Fruit fly (Drosophila melanogaster) whole organism, embryonic: ENCODE results near the gene CG14079.
A peak's percentile ranks its signal among the peaks of the same experiment; 100 is the strongest.

Experiments
- Aef1 ChIP-seq: fragments of 200-800 bp; sonication (Bioruptor generic); IDR thresholded peaks from 3 replicates; pipeline ENCODE4 v1.3.6; 2022; ENCODE audit warnings: missing biosample characterization, missing genetic modification characterization
- B-H1 ChIP-seq: fragments of 200-800 bp; sonication (Bioruptor generic); IDR thresholded peaks from 3 replicates; pipeline ENCODE4 v1.3.6; 2022; ENCODE audit warnings: missing biosample characterization, missing genetic modification characterization
- BEAF-32 ChIP-seq: fragments of 200-800 bp; sonication (Bioruptor generic); optimal IDR thresholded peaks from 3 replicates; lab custom pipeline; 2017; ENCODE audit warnings: missing biosample characterization, missing genetic modification characterization, mild to moderate bottlenecking, moderate library complexity, missing genetic modification reagents
- CG10209 ChIP-seq: fragments of 200-800 bp; sonication (Bioruptor generic); optimal IDR thresholded peaks from 3 replicates; lab custom pipeline; 2017; ENCODE audit warnings: missing biosample characterization, mild to moderate bottlenecking, missing genetic modification characterization, missing genetic modification reagents
- CG10321 ChIP-seq: fragments of 200-800 bp; sonication (Bioruptor generic); IDR thresholded peaks from 2 replicates; pipeline ENCODE4 v1.3.6; 2022; ENCODE audit warnings: missing biosample characterization, missing genetic modification characterization
- CG10543 ChIP-seq: fragments of 200-800 bp; sonication (Bioruptor generic); optimal IDR thresholded peaks from 3 replicates; lab custom pipeline; 2017; ENCODE audit warnings: missing biosample characterization, mild to moderate bottlenecking, missing genetic modification characterization, moderate library complexity
- CG11560 ChIP-seq: fragments of 200-800 bp; sonication (Bioruptor generic); IDR thresholded peaks from 3 replicates; pipeline ENCODE4 v1.3.6; 2022; ENCODE audit warnings: missing biosample characterization, missing genetic modification characterization
- CG12299 ChIP-seq: fragments of 200-800 bp; sonication (Bioruptor generic); optimal IDR thresholded peaks from 2 replicates; lab custom pipeline; 2018; ENCODE audit warnings: missing biosample characterization, mild to moderate bottlenecking, missing genetic modification characterization
- CG12942 ChIP-seq: fragments of 200-800 bp; sonication (Bioruptor generic); optimal IDR thresholded peaks from 3 replicates; lab custom pipeline; 2016; ENCODE audit warnings: missing biosample characterization, missing genetic modification characterization
- CG14014 ChIP-seq: fragments of 200-800 bp; sonication (Bioruptor generic); IDR thresholded peaks from 2 replicates; pipeline ENCODE4 v1.3.6; 2022; ENCODE audit warnings: missing biosample characterization, missing genetic modification characterization
- CG14050 ChIP-seq: fragments of 200-800 bp; sonication (Bioruptor generic); IDR thresholded peaks from 3 replicates; pipeline ENCODE4 v1.3.6; 2022; ENCODE audit warnings: missing biosample characterization, missing genetic modification characterization
- CG1602 ChIP-seq: fragments of 200-800 bp; sonication (Bioruptor generic); optimal IDR thresholded peaks from 3 replicates; lab custom pipeline; 2016; ENCODE audit warnings: missing biosample characterization, missing genetic modification characterization
- CG16863 ChIP-seq: fragments of 200-800 bp; sonication (Bioruptor generic); optimal IDR thresholded peaks from 3 replicates; lab custom pipeline; 2016; ENCODE audit warnings: missing biosample characterization, missing genetic modification characterization
- CG17328 ChIP-seq: fragments of 200-800 bp; sonication (Bioruptor generic); IDR thresholded peaks from 2 replicates; pipeline ENCODE4 v1.3.6; 2022; ENCODE audit warnings: missing biosample characterization, missing genetic modification characterization
- CG2129 ChIP-seq: fragments of 200-800 bp; sonication (Bioruptor generic); IDR thresholded peaks from 2 replicates; pipeline ENCODE4 v1.3.6; 2022; ENCODE audit warnings: missing biosample characterization, missing genetic modification characterization; ENCODE audit not compliant: partially characterized antibody
- CG2889 ChIP-seq: fragments of 200-800 bp; sonication (Bioruptor generic); IDR thresholded peaks from 3 replicates; pipeline ENCODE4 v1.3.6; 2022; ENCODE audit warnings: missing biosample characterization, missing genetic modification characterization
- CG31388 ChIP-seq: fragments of 200-800 bp; sonication (Bioruptor generic); optimal IDR thresholded peaks from 2 replicates; lab custom pipeline; 2016; ENCODE audit warnings: missing biosample characterization, missing genetic modification characterization
- CG3726 ChIP-seq: fragments of 200-800 bp; sonication (Bioruptor generic); IDR thresholded peaks from 3 replicates; pipeline ENCODE4, ENCODE4 v1.3.6; 2022; ENCODE audit warnings: missing biosample characterization, missing genetic modification characterization
- CG4404 ChIP-seq: fragments of 200-800 bp; sonication (Bioruptor generic); IDR thresholded peaks from 2 replicates; pipeline ENCODE4 v1.3.6; 2022; ENCODE audit warnings: missing biosample characterization, missing genetic modification characterization
- CG6765 ChIP-seq: fragments of 200-800 bp; sonication (Bioruptor generic); optimal IDR thresholded peaks from 3 replicates; lab custom pipeline; 2017; ENCODE audit warnings: missing biosample characterization, mild to moderate bottlenecking, missing genetic modification characterization
- CG8924 ChIP-seq: fragments of 200-800 bp; optimal IDR thresholded peaks from 3 replicates; lab custom pipeline; 2019; ENCODE audit warnings: missing biosample characterization, mild to moderate bottlenecking, missing genetic modification characterization, moderate library complexity
- CHES-1-like ChIP-seq: fragments of 200-800 bp; sonication (Bioruptor generic); optimal IDR thresholded peaks from 2 replicates; lab custom pipeline; 2016; ENCODE audit warnings: missing biosample characterization, missing genetic modification characterization
- Chrac-16 ChIP-seq: fragments of 200-800 bp; sonication (Bioruptor generic); optimal IDR thresholded peaks from 3 replicates; lab custom pipeline; 2016; ENCODE audit warnings: missing biosample characterization, missing genetic modification characterization
- D ChIP-seq, 2 experiments: fragments of 200-800 bp in 1 of 2; fragments of >200 bp in 1 of 2; sonication (Bioruptor generic) in 1 of 2; optimal IDR thresholded peaks; 2 replicates in 1 of 2; 3 replicates in 1 of 2; lab custom pipeline; 2017; ENCODE audit warnings: mild to moderate bottlenecking in 1 of 2, missing biosample characterization in 1 of 2, missing genetic modification characterization in 1 of 2, missing genetic modification reagents in 1 of 2
- Dad ChIP-seq: fragments of 200-800 bp; sonication (Bioruptor generic); optimal IDR thresholded peaks from 3 replicates; lab custom pipeline; 2016; ENCODE audit warnings: missing biosample characterization, missing genetic modification characterization
- Dbx ChIP-seq: fragments of 200-800 bp; sonication (Bioruptor generic); IDR thresholded peaks from 3 replicates; pipeline ENCODE4 v1.3.6; 2022; ENCODE audit warnings: missing biosample characterization, missing genetic modification characterization
- Gsc ChIP-seq: fragments of 200-800 bp; sonication (Bioruptor generic); IDR thresholded peaks from 2 replicates; pipeline ENCODE4 v1.3.6; 2022; ENCODE audit warnings: missing biosample characterization, missing genetic modification characterization
- MBD-R2 ChIP-seq: fragments of 200-800 bp; sonication (Bioruptor generic); IDR thresholded peaks from 2 replicates; pipeline ENCODE4 v1.3.6; 2022; ENCODE audit warnings: missing biosample characterization, missing genetic modification characterization
- Mrtf ChIP-seq: fragments of 200-800 bp; sonication (Bioruptor generic); IDR thresholded peaks from 3 replicates; pipeline ENCODE4 v1.3.6; 2022; ENCODE audit warnings: missing biosample characterization, missing genetic modification characterization
- NC2β ChIP-seq: fragments of 200-800 bp; sonication (Bioruptor generic); optimal IDR thresholded peaks from 2 replicates; lab custom pipeline; 2016; ENCODE audit warnings: missing biosample characterization, missing genetic modification characterization
- NFAT ChIP-seq: fragments of 200-800 bp; sonication (Bioruptor generic); IDR thresholded peaks from 2 replicates; pipeline ENCODE4 v1.3.6; 2022; ENCODE audit warnings: missing biosample characterization, missing genetic modification characterization
- Oli ChIP-seq: fragments of 200-800 bp; sonication (Bioruptor generic); optimal IDR thresholded peaks from 2 replicates; lab custom pipeline; 2018; ENCODE audit warnings: missing biosample characterization, mild to moderate bottlenecking, missing genetic modification characterization, moderate library complexity
- Rfx ChIP-seq: fragments of 200-800 bp; sonication (Bioruptor generic); IDR thresholded peaks from 2 replicates; pipeline ENCODE4 v1.3.6; 2022; ENCODE audit warnings: missing biosample characterization, missing genetic modification characterization
- Stat92E ChIP-seq, 3 experiments: fragments of >200 bp in 2 of 3; fragments of 200-800 bp in 1 of 3; sonication (Bioruptor generic) in 1 of 3; optimal IDR thresholded peaks; 2 replicates each; lab custom pipeline; 2017 to 2019; ENCODE audit warnings: missing biosample characterization in 3 of 3, missing genetic modification characterization in 3 of 3, mild to moderate bottlenecking in 1 of 3, moderate library complexity in 1 of 3
- TFAM ChIP-seq: fragments of 200-800 bp; sonication (Bioruptor generic); optimal IDR thresholded peaks from 2 replicates; lab custom pipeline; 2017; ENCODE audit warnings: missing biosample characterization, missing genetic modification characterization, inconsistent platforms
- al ChIP-seq: fragments of 200-800 bp; sonication (Bioruptor generic); IDR thresholded peaks from 2 replicates; pipeline ENCODE4 v1.3.6; 2022; ENCODE audit warnings: missing biosample characterization, missing genetic modification characterization
- bowl ChIP-seq: fragments of 200-800 bp; sonication (Bioruptor generic); IDR thresholded peaks from 2 replicates; pipeline ENCODE4 v1.3.6; 2022; ENCODE audit warnings: missing biosample characterization, missing genetic modification characterization
- croc ChIP-seq: fragments of 200-800 bp; sonication (Bioruptor generic); conservative IDR thresholded peaks from 3 replicates; pipeline ENCODE4 v1.3.6; 2022; ENCODE audit warnings: missing biosample characterization, missing genetic modification characterization
- danr ChIP-seq: fragments of 200-800 bp; sonication (Bioruptor generic); IDR thresholded peaks from 2 replicates; pipeline ENCODE4 v1.3.6; 2022; ENCODE audit warnings: missing biosample characterization, missing genetic modification characterization
- emc ChIP-seq: fragments of 200-800 bp; sonication (Bioruptor generic); optimal IDR thresholded peaks from 2 replicates; lab custom pipeline; 2016; ENCODE audit warnings: missing biosample characterization, missing genetic modification characterization
- en ChIP-seq: fragments of 200-800 bp; sonication (Bioruptor generic); optimal IDR thresholded peaks from 2 replicates; lab custom pipeline; 2016; ENCODE audit warnings: missing biosample characterization, missing genetic modification characterization
- jing ChIP-seq: fragments of 200-800 bp; sonication (Bioruptor generic); optimal IDR thresholded peaks from 2 replicates; lab custom pipeline; 2018; ENCODE audit warnings: missing biosample characterization, mild to moderate bottlenecking, missing genetic modification characterization
- lmd ChIP-seq: fragments of 200-800 bp; sonication (Bioruptor generic); IDR thresholded peaks from 2 replicates; pipeline ENCODE4 v1.3.6; 2022; ENCODE audit warnings: missing biosample characterization, missing genetic modification characterization
- prd ChIP-seq, 3 experiments: fragments of >200 bp in 2 of 3; fragments of 200-800 bp in 1 of 3; sonication (Bioruptor generic) in 1 of 3; optimal IDR thresholded peaks in 2 of 3; IDR thresholded peaks in 1 of 3; 2 replicates in 2 of 3; 3 replicates in 1 of 3; pipeline versions ENCODE4 v1.3.6 to Lab custom; 2017 to 2022; ENCODE audit warnings: missing biosample characterization in 1 of 3, missing genetic modification characterization in 1 of 3
- rib ChIP-seq: fragments of 200-800 bp; sonication (Bioruptor generic); IDR thresholded peaks from 2 replicates; pipeline ENCODE4 v1.3.6; 2022; ENCODE audit warnings: missing biosample characterization, missing genetic modification characterization
- run ChIP-seq: fragments of 200-800 bp; sonication (Bioruptor generic); optimal IDR thresholded peaks from 3 replicates; lab custom pipeline; 2018; ENCODE audit warnings: missing biosample characterization, mild to moderate bottlenecking, missing genetic modification characterization
- sens-2 ChIP-seq: fragments of 200-800 bp; sonication (Bioruptor generic); IDR thresholded peaks from 2 replicates; pipeline ENCODE4 v1.3.6; 2022; ENCODE audit warnings: missing biosample characterization, missing genetic modification characterization
- sob ChIP-seq: fragments of 200-800 bp; sonication (Bioruptor generic); IDR thresholded peaks from 2 replicates; pipeline ENCODE4 v1.3.6; 2022; ENCODE audit warnings: missing biosample characterization, missing genetic modification characterization
- zfh2 ChIP-seq: fragments of 200-800 bp; sonication (Bioruptor generic); optimal IDR thresholded peaks from 2 replicates; lab custom pipeline; 2016; ENCODE audit warnings: missing biosample characterization, missing genetic modification characterization

The CG14079 gene

DNA sequence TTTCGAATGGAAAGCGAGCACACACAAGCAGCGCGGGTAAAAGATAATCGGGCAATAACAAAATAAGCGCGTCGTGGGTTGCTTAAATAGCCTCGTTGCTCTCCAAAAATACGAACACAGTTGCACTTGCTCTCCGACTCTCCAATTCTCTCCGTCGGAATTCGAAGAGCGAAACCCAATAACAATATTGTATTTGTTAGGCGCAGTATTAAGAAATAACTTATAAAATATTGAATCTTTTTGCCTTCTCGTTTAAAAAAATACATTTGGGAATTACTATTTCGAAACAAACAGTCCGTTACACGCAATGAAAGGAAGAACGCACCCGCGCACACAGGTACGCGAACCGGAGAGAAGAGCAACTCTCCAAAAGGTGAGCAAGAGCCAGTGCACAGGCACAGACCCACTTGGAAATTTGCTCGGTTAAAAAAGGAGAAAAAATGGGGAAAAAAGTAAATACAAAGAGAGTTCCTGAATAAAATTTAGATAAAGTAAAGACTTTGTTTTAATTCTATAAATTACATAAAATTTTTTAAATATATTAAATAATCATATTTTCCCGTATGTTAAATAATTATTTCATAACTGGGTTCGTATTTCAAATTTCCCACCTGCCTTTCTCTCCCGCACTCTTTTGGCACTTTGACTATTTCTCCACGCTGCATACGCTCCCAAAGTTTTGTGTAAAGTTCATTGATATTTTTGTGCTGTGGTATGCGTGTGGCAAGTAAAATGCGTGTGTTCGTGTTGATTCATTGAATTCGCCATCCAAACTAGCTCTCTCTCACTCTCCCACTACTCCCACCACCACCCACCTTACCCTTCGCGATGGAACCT lies 11.2 kb upstream of the CG14079 start, which contains the start of gene Mkp3 (continued):
- TF ChIP-seq bowl (peak; percentile 61), BEAF-32 (no peak), CG2129 (GFP tag; lab: Robert Waterston, UW) (no peak), NC2β (GFP tag; lab: Kevin White, UChicago) (no peak), CG3726 (GFP tag; lab: Robert Waterston, UW) (peak; percentile 80; the same call in 1 of the 3 replicates), Rfx (peak; percentile 92), CG10209 (GFP tag; lab: Kevin White, UChicago) (peak; percentile 87), B-H1 (GFP tag; lab: Robert Waterston, UW) (peak; percentile 79; the same call in 2 of the 3 replicates), CG1602 (GFP tag; lab: Kevin White, UChicago) (peak; percentile 77), CG17328 (GFP tag; lab: Robert Waterston, UW) (peak; percentile 80), run (tag; lab: Kevin White, UChicago) (peak; percentile 83), Stat92E (GFP tag; optimal IDR thresholded peaks at IDR 0.05; lab: Kevin White, UChicago) (no peak), CG12942 (GFP tag; lab: Kevin White, UChicago) (peak; percentile 67), Gsc (GFP tag; lab: Robert Waterston, UW) (no peak), MBD-R2 (GFP tag; lab: Robert Waterston, UW) (peak; percentile 62), lmd (GFP tag; lab: Robert Waterston, UW) (peak; percentile 89), sens-2 (GFP tag; lab: Robert Waterston, UW) (no peak), CG10321 (peak; percentile 62; the same call in 1 of the 2 replicates), Mrtf (GFP tag; lab: Robert Waterston, UW) (peak; percentile 76), emc (GFP tag; lab: Kevin White, UChicago) (no peak), Dad (no peak), jing (GFP tag; lab: Kevin White, UChicago) (peak; percentile 10), CG12299 (peak; percentile 86), croc (GFP tag; lab: Robert Waterston, UW) (peak; percentile 68; the same call in 1 of the 3 replicates), D (optimal IDR thresholded peaks at IDR 0.05; lab: Kevin White, UChicago) (no peak), D (GFP tag; optimal IDR thresholded peaks at IDR 0.05; lab: Kevin White, UChicago) (peak; percentile 85), NFAT (GFP tag; lab: Robert Waterston, UW) (peak; percentile 72), zfh2 (peak; percentile 23), CG4404 (GFP tag; lab: Robert Waterston, UW) (peak; percentile 74), Oli (tag; lab: Kevin White, UChicago) (peak; percentile 90), CHES-1-like (GFP tag; lab: Kevin White, UChicago) (no peak), en (GFP tag; lab: Kevin White, UChicago) (no peak), CG11560 (tag; lab: Robert Waterston, UW) (peak; percentile 77), CG14014 (GFP tag; lab: Robert Waterston, UW) (peak; percentile 91), Dbx (peak; percentile 87), CG14050 (GFP tag; lab: Robert Waterston, UW) (peak; percentile 83), al (GFP tag; lab: Robert Waterston, UW) (peak; percentile 86), CG10543 (peak; percentile 91), CG31388 (GFP tag; lab: Kevin White, UChicago) (no peak), rib (GFP tag; lab: Robert Waterston, UW) (no peak; the same call in 1 of the 2 replicates), CG6765 (GFP tag; lab: Kevin White, UChicago) (peak; percentile 89), prd (optimal IDR thresholded peaks at IDR 0.05; lab: Kevin White, UChicago) (no peak), prd (GFP tag; IDR thresholded peaks at IDR 0.05; lab: Robert Waterston, UW) (peak; percentile 87), CG8924 (peak; percentile 91), CG2889 (GFP tag; lab: Robert Waterston, UW) (peak; percentile 89), danr (GFP tag; lab: Robert Waterston, UW) (peak; percentile 75; the same call in 1 of the 2 replicates), sob (peak; percentile 90), Chrac-16 (peak; percentile 61), Aef1 (GFP tag; lab: Robert Waterston, UW) (peak; percentile 89), TFAM (GFP tag; lab: Kevin White, UChicago) (no peak), CG16863 (no peak)
